Worm (Caenorhabditis elegans): ENCODE data around the gene D2045.5.
A peak's percentile ranks its signal among the peaks of the same experiment; 100 is the strongest.
"Not testable (repeated sequence)": the region's sequence is repeated elsewhere in the genome, so short reads cannot be mapped to it uniquely, and the experiment has no call there.

The D2045.5 gene

DNA sequence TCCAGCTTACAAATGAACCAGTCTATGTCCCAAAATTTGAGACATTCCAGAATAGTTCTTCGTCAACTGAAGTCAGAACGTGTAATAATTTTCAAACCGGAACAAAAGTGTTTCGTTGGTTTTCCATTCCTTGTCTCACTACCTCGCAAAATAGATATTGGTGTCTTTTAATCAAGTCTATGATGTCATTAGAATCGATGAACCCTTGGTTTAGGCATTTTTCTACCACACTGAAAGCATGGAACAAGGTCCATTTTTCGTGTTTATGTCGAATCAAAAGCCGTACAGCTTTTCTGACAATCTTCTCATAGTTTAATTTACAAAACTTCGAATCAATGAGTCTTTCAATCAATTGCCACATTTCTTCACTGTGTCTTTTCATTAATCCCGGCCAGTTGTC is 22.7 kb downstream of the D2045.5 start, which contains the start of gene H04D03.7:
Gene H04D03.7, minus strand, starts transcription at position 101 of the 400 bp plus-strand sequence.
- TF ChIP-seq pat-9 (tag; optimal IDR thresholded peaks at IDR 0.05): no peak
- no peak for TF ChIP-seq ceh-31 (tag; optimal IDR thresholded peaks at IDR 0.05)
- no peak for TF ChIP-seq elt-4 (tag; optimal IDR thresholded peaks at IDR 0.05)
- no peak for TF ChIP-seq tbx-7 (tag; optimal IDR thresholded peaks at IDR 0.05)
- no peak for TF ChIP-seq fkh-10 (GFP tag; optimal IDR thresholded peaks at IDR 0.05)
- TF ChIP-seq ttx-3 (tag; optimal IDR thresholded peaks at IDR 0.05): no peak
- TF ChIP-seq pag-3 (tag; optimal IDR thresholded peaks at IDR 0.05; ENCODE audit: borderline replicate concordance): no peak
- TF ChIP-seq rnt-1 (tag; optimal IDR thresholded peaks at IDR 0.05): no peak
- no peak for TF ChIP-seq Y22D7AL.16 (tag; optimal IDR thresholded peaks at IDR 0.05)
- no peak for TF ChIP-seq syd-9 (tag; optimal IDR thresholded peaks at IDR 0.05)
- TF ChIP-seq ceh-48 (tag; optimal IDR thresholded peaks at IDR 0.05): no peak
- no peak for TF ChIP-seq hlh-8 (tag; optimal IDR thresholded peaks at IDR 0.05)
- TF ChIP-seq nhr-11 (tag; optimal IDR thresholded peaks at IDR 0.05): no peak
- TF ChIP-seq tbx-2 (tag; optimal IDR thresholded peaks at IDR 0.05): no peak

DNA sequence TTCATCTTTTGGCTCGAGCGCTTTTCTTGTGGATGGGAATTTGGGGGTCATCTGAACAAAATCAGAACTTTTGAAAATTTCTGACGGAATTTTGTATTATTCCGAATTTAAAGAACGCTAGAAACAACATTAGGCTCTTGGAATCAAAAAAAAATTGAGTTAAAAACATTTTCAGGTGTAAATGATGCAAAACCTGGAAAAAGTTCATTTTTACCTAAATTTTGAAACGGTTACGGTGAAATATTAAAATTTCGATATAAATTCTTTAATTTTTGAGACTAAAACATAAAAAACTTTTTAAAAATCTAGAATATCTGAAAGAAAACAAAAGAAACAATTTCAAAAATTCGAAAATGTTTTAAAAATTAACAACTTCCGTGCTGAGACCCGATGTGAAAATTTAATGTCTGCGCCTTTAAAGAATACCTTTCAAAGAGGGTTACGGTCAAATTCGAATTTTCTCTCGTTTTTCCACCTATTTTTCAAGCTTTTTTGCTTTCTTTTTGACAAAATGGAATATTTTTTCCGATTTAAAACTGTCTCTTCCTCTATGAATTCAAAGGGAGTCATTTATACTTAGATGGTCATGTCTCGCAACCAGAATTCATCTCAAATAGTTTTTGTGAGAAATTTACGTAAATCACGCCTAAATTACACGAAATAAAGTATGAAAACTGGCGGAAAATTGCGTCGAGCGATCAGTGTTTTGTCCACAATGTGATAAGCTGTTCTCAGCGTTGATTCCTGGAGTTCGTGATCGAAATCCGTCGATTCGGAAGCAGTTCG is 26.9 kb downstream of the D2045.5 start, which contains the start of the genes H04D03.2 and ecps-2:
Gene H04D03.2, minus strand, starts transcription at position 51 of the 786 bp plus-strand sequence.
Gene ecps-2, plus strand, starts transcription at position 736 of the 786 bp plus-strand sequence.
- no peak for TF ChIP-seq T23F11.4 (GFP tag; optimal IDR thresholded peaks at IDR 0.05)
- TF ChIP-seq ref-2 (tag; optimal IDR thresholded peaks at IDR 0.05): no peak
- TF ChIP-seq ceh-6 (GFP tag; optimal IDR thresholded peaks at IDR 0.05): no peak
- TF ChIP-seq ceh-18 (tag; optimal IDR thresholded peaks at IDR 0.05): no peak
- TF ChIP-seq pax-1 (tag; optimal IDR thresholded peaks at IDR 0.05): no peak
- no peak for TF ChIP-seq rnt-1 (tag; optimal IDR thresholded peaks at IDR 0.05)
- TF ChIP-seq nfya-1 (tag; optimal IDR thresholded peaks at IDR 0.05): no peak
- TF ChIP-seq lim-6 (tag; optimal IDR thresholded peaks at IDR 0.05): no peak
- no peak for TF ChIP-seq ceh-19 (GFP tag; optimal IDR thresholded peaks at IDR 0.05)
- no peak for TF ChIP-seq odd-2 (tag; optimal IDR thresholded peaks at IDR 0.05)
- TF ChIP-seq nhr-11 (tag; optimal IDR thresholded peaks at IDR 0.05): no peak
- TF ChIP-seq nhr-232 (tag; optimal IDR thresholded peaks at IDR 0.05): no peak
- TF ChIP-seq madf-2 (tag; optimal IDR thresholded peaks at IDR 0.05): no peak
- TF ChIP-seq fkh-6 (tag; optimal IDR thresholded peaks at IDR 0.05): no peak
- TF ChIP-seq npax-4 (tag; optimal IDR thresholded peaks at IDR 0.05): no peak
- TF ChIP-seq mec-3 (tag; optimal IDR thresholded peaks at IDR 0.05; ENCODE audit: borderline replicate concordance): no peak
- no peak for TF ChIP-seq ztf-16 (tag; optimal IDR thresholded peaks at IDR 0.05)
- no peak for TF ChIP-seq dmd-4 (tag; optimal IDR thresholded peaks at IDR 0.05; ENCODE audit: borderline replicate concordance)
- no peak for TF ChIP-seq pha-2 (tag; optimal IDR thresholded peaks at IDR 0.05)
- no peak for TF ChIP-seq ceh-9 (tag; optimal IDR thresholded peaks at IDR 0.05)

DNA sequence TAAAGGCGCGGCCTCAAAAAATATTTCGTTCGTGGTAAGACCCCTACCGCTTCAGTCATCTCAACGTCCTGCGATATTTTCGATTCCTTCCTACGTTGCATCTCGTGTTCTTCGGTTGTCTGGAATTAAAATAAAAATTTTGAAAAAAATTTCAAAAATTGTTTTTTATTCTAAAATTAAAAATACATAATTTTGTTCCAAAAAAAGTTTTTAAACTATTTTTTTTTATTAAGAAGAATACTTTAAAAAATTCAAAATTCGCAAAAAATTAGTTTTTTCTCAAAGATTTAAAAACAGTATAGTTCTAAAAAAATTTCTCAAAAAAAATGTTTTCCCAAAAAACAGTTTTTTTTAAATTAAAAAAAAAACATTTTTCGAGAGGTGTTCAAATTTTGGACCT is 30.6 kb downstream of the D2045.5 start, which contains the start of gene H04D03.6:
Gene H04D03.6, minus strand, starts transcription at position 101 of the 400 bp plus-strand sequence.
- not testable (repeated sequence) for TF ChIP-seq npax-4, ceh-22, pha-2 (tag; optimal IDR thresholded peaks at IDR 0.05)

DNA sequence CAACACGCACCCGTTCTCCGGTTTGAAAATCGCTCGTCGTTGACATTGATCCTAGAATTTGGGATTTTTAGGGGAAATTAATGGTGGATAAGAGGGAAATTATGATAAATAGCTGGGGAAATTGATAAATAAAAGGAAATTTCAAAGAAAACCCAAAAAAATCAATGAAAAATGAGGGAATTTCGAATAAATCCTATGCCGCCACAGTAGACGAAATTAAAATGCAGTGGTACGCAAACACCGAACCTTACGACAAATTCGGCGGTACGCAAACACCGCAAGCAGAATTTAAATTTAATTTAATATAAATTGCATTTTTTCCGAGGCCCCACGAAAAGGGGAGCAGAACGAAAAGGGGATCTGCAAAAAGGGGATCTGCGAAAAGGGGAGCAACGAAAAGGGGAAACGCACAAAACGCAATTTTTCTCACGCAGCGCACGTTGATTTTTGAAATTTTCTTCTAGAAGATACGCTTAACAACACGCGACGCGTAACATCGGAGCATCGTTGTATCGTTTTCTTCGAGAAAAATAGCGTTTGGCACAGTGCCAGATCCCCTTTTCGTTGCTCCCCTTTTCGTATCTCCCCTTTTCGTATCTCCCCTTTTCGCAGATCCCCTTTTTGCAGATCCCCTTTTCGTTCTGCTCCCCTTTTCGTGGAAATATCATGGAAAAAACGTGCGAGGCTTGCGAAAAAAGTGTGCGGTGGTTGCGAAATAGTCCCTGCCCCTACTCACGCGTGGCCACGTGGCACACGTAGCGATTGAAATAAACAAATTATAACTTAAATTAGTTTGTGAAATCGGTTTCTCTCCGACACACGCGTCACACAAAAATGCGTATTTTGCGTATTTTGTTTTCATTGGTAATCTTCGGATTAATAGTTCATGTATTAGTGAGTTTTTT is 33.2 kb downstream of the D2045.5 start, which contains the start of the genes smrd-1 and enu-3.1:
Gene smrd-1, minus strand, starts transcription at position 51 of the 905 bp plus-strand sequence.
Gene enu-3.1, plus strand, starts transcription at position 339 of the 905 bp plus-strand sequence.
- peak; percentile 99 for TF ChIP-seq unc-42 (tag; optimal IDR thresholded peaks at IDR 0.05)
- peak; percentile 58 for TF ChIP-seq tbx-2 (tag; optimal IDR thresholded peaks at IDR 0.05)
- peak; percentile 31 for TF ChIP-seq fax-1 (tag; optimal IDR thresholded peaks at IDR 0.05)
- TF ChIP-seq elt-2 (tag; optimal IDR thresholded peaks at IDR 0.05): peak; percentile 14
- TF ChIP-seq ceh-34 (tag; optimal IDR thresholded peaks at IDR 0.05): peak; percentile 50
- TF ChIP-seq ceh-18 (tag; optimal IDR thresholded peaks at IDR 0.05): peak; percentile 40
- TF ChIP-seq C08G9.2 (tag; optimal IDR thresholded peaks at IDR 0.05): peak; percentile 40
- TF ChIP-seq ref-2 (tag; optimal IDR thresholded peaks at IDR 0.05): peak; percentile 36
- TF ChIP-seq F13H6.1 (tag; optimal IDR thresholded peaks at IDR 0.05): peak; percentile 49
- peak; percentile 97 for TF ChIP-seq ceh-14 (tag; optimal IDR thresholded peaks at IDR 0.05)
- TF ChIP-seq unc-86 (tag; optimal IDR thresholded peaks at IDR 0.05): peak; percentile 23
- peak; percentile 83 for TF ChIP-seq lim-6 (tag; optimal IDR thresholded peaks at IDR 0.05)
- peak; percentile 4 for TF ChIP-seq nfya-1 (tag; optimal IDR thresholded peaks at IDR 0.05)
- peak; percentile 48 for TF ChIP-seq pqm-1 (tag; optimal IDR thresholded peaks at IDR 0.05)
- 0 out of 2 replicates have a peak, but pooled peaks have one; percentile 15 for TF ChIP-seq unc-3 (GFP tag; conservative IDR thresholded peaks at IDR 0.05)
- TF ChIP-seq unc-3 (tag; optimal IDR thresholded peaks at IDR 0.05): not testable (repeated sequence)
- TF ChIP-seq ceh-31 (tag; optimal IDR thresholded peaks at IDR 0.05): peak; percentile 87

Data from whole organism, late embryonic.